Fruit fly (Drosophila melanogaster) whole organism, embryonic: ENCODE measurements around the gene Lztr1.

Experiments used
- Asciz ChIP-seq: fragments of 200-800 bp; sonication (Bioruptor generic); optimal IDR thresholded peaks from 2 replicates; lab custom pipeline; 2017; ENCODE audit warnings: missing biosample characterization, mild to moderate bottlenecking, missing genetic modification characterization, missing genetic modification reagents
- Awh ChIP-seq: fragments of 200-800 bp; sonication (Bioruptor generic); IDR thresholded peaks from 2 replicates; pipeline ENCODE4, ENCODE4 v1.3.6; 2022; ENCODE audit warnings: missing biosample characterization, missing genetic modification characterization
- CG10462 ChIP-seq: fragments of 200-800 bp; sonication (Bioruptor generic); optimal IDR thresholded peaks from 2 replicates; lab custom pipeline; 2016; ENCODE audit warnings: missing biosample characterization, missing genetic modification characterization
- CG11085 ChIP-seq: fragments of 200-800 bp; sonication (Bioruptor generic); IDR thresholded peaks from 2 replicates; pipeline ENCODE4 v1.3.6; 2022; ENCODE audit warnings: missing biosample characterization, missing genetic modification characterization
- CG13287 ChIP-seq: fragments of 200-800 bp; sonication (Bioruptor generic); IDR thresholded peaks from 2 replicates; pipeline ENCODE4 v1.3.6; 2022; ENCODE audit warnings: missing biosample characterization, missing genetic modification characterization; ENCODE audit not compliant: partially characterized antibody
- CG13296 ChIP-seq: fragments of 200-800 bp; sonication (Bioruptor generic); optimal IDR thresholded peaks from 3 replicates; lab custom pipeline; 2018; ENCODE audit warnings: missing biosample characterization, mild to moderate bottlenecking, missing genetic modification characterization
- CG13624 ChIP-seq: fragments of 200-800 bp; sonication (Bioruptor generic); optimal IDR thresholded peaks from 2 replicates; lab custom pipeline; 2016; ENCODE audit warnings: missing biosample characterization, missing genetic modification characterization
- CG1603 ChIP-seq: fragments of 200-800 bp; sonication (Bioruptor generic); optimal IDR thresholded peaks from 2 replicates; lab custom pipeline; 2019; ENCODE audit warnings: missing biosample characterization, mild to moderate bottlenecking, missing genetic modification characterization, moderate library complexity
- CG17829 ChIP-seq: fragments of 200-800 bp; optimal IDR thresholded peaks from 2 replicates; lab custom pipeline; 2019; ENCODE audit warnings: missing biosample characterization, mild to moderate bottlenecking, missing genetic modification characterization, moderate library complexity
- CG17912 ChIP-seq: fragments of 200-800 bp; sonication (Bioruptor generic); optimal IDR thresholded peaks from 2 replicates; lab custom pipeline; 2018; ENCODE audit warnings: missing biosample characterization, mild to moderate bottlenecking, missing genetic modification characterization
- CG2120 ChIP-seq: fragments of 200-800 bp; sonication (Bioruptor generic); optimal IDR thresholded peaks from 3 replicates; lab custom pipeline; 2016; ENCODE audit warnings: missing biosample characterization, missing genetic modification characterization
- CG2712 ChIP-seq: fragments of 200-800 bp; optimal IDR thresholded peaks from 3 replicates; lab custom pipeline; 2019; ENCODE audit warnings: missing biosample characterization, mild to moderate bottlenecking, missing genetic modification characterization, moderate library complexity
- CG31441 ChIP-seq: fragments of 200-800 bp; sonication (Bioruptor generic); IDR thresholded peaks from 2 replicates; pipeline ENCODE4 v1.3.6; 2022; ENCODE audit warnings: missing biosample characterization, missing genetic modification characterization
- CG32532 ChIP-seq: fragments of 200-800 bp; sonication (Bioruptor generic); IDR thresholded peaks from 2 replicates; pipeline ENCODE4 v1.3.6; 2022; ENCODE audit warnings: missing biosample characterization, missing genetic modification characterization
- CG4328 ChIP-seq: fragments of 200-800 bp; sonication (Bioruptor generic); optimal IDR thresholded peaks from 3 replicates; lab custom pipeline; 2017; ENCODE audit warnings: missing biosample characterization, missing genetic modification reagents, missing genetic modification characterization
- CG43689 ChIP-seq: fragments of 200-800 bp; sonication (Bioruptor generic); IDR thresholded peaks from 2 replicates; pipeline ENCODE4 v1.3.6; 2022; ENCODE audit warnings: missing biosample characterization, missing genetic modification characterization
- CG4424 ChIP-seq: fragments of 200-800 bp; sonication (Bioruptor generic); optimal IDR thresholded peaks from 3 replicates; lab custom pipeline; 2016; ENCODE audit warnings: missing biosample characterization, missing genetic modification characterization
- CG5245 ChIP-seq: fragments of 200-800 bp; sonication (Bioruptor generic); optimal IDR thresholded peaks from 3 replicates; lab custom pipeline; 2016; ENCODE audit warnings: missing biosample characterization, missing genetic modification characterization
- CG7786 ChIP-seq: fragments of 200-800 bp; sonication (Bioruptor generic); optimal IDR thresholded peaks from 2 replicates; lab custom pipeline; 2016; ENCODE audit warnings: missing biosample characterization, missing genetic modification characterization
- CG7839 ChIP-seq: fragments of 200-800 bp; sonication (Bioruptor generic); optimal IDR thresholded peaks from 3 replicates; lab custom pipeline; 2018; ENCODE audit warnings: missing biosample characterization, mild to moderate bottlenecking, missing genetic modification characterization, moderate library complexity
- CG7928 ChIP-seq: fragments of 200-800 bp; sonication (Bioruptor generic); optimal IDR thresholded peaks from 2 replicates; lab custom pipeline; 2017; ENCODE audit warnings: missing biosample characterization, mild to moderate bottlenecking, missing genetic modification characterization
- CG9797 ChIP-seq: fragments of 200-800 bp; sonication (Bioruptor generic); optimal IDR thresholded peaks from 3 replicates; lab custom pipeline; 2018; ENCODE audit warnings: missing biosample characterization, mild to moderate bottlenecking, missing genetic modification characterization
- CHES-1-like ChIP-seq: fragments of 200-800 bp; sonication (Bioruptor generic); optimal IDR thresholded peaks from 2 replicates; lab custom pipeline; 2016; ENCODE audit warnings: missing biosample characterization, missing genetic modification characterization
- Dad ChIP-seq: fragments of 200-800 bp; sonication (Bioruptor generic); optimal IDR thresholded peaks from 3 replicates; lab custom pipeline; 2016; ENCODE audit warnings: missing biosample characterization, missing genetic modification characterization
- Dip2 ChIP-seq: fragments of 200-800 bp; sonication (Bioruptor generic); IDR thresholded peaks from 2 replicates; pipeline ENCODE4 v1.3.6; 2022; ENCODE audit warnings: missing biosample characterization, missing genetic modification characterization
- Drgx ChIP-seq: fragments of 200-800 bp; sonication (Bioruptor generic); IDR thresholded peaks from 2 replicates; pipeline ENCODE4 v1.3.6; 2022; ENCODE audit warnings: missing biosample characterization, missing genetic modification characterization
- E2f2 ChIP-seq: fragments of 200-800 bp; sonication (Bioruptor generic); IDR thresholded peaks from 2 replicates; pipeline ENCODE4 v1.3.6; 2022; ENCODE audit warnings: missing biosample characterization, missing genetic modification characterization
- Fer3 ChIP-seq: fragments of 200-800 bp; sonication (Bioruptor generic); optimal IDR thresholded peaks from 2 replicates; lab custom pipeline; 2018; ENCODE audit warnings: missing biosample characterization, mild to moderate bottlenecking, missing genetic modification characterization, moderate library complexity
- Lhr ChIP-seq: fragments of 200-800 bp; sonication (Bioruptor generic); optimal IDR thresholded peaks from 3 replicates; lab custom pipeline; 2017; ENCODE audit warnings: mild to moderate bottlenecking, missing biosample characterization, missing genetic modification reagents, missing genetic modification characterization
- Mrtf ChIP-seq: fragments of 200-800 bp; sonication (Bioruptor generic); IDR thresholded peaks from 3 replicates; pipeline ENCODE4 v1.3.6; 2022; ENCODE audit warnings: missing biosample characterization, missing genetic modification characterization
- Ravus ChIP-seq: fragments of 200-800 bp; sonication (Bioruptor generic); IDR thresholded peaks from 2 replicates; pipeline ENCODE4 v1.3.6; 2022; ENCODE audit warnings: missing biosample characterization, missing genetic modification characterization
- Six4 ChIP-seq: fragments of 200-800 bp; sonication (Bioruptor generic); optimal IDR thresholded peaks from 2 replicates; lab custom pipeline; 2016; ENCODE audit warnings: missing biosample characterization, missing genetic modification characterization
- Vsx1 ChIP-seq: fragments of 200-800 bp; sonication (Bioruptor generic); optimal IDR thresholded peaks from 2 replicates; lab custom pipeline; 2017; ENCODE audit warnings: missing biosample characterization, mild to moderate bottlenecking, missing genetic modification characterization, missing genetic modification reagents
- aop ChIP-seq: fragments of 200-800 bp; sonication (Bioruptor generic); IDR thresholded peaks from 2 replicates; pipeline ENCODE4 v1.3.6; 2022; ENCODE audit warnings: missing biosample characterization, missing genetic modification characterization
- chn ChIP-seq: fragments of 200-800 bp; sonication (Bioruptor generic); optimal IDR thresholded peaks from 2 replicates; lab custom pipeline; 2016; ENCODE audit warnings: missing biosample characterization, missing genetic modification characterization
- ci ChIP-seq: fragments of 200-800 bp; sonication (Bioruptor generic); IDR thresholded peaks from 3 replicates; pipeline ENCODE4 v1.3.6; 2022; ENCODE audit warnings: missing biosample characterization, missing genetic modification characterization
- dm ChIP-seq: fragments of 200-800 bp; sonication (Bioruptor generic); optimal IDR thresholded peaks from 3 replicates; lab custom pipeline; 2016; ENCODE audit warnings: missing biosample characterization, missing genetic modification characterization
- esg ChIP-seq: fragments of 200-800 bp; sonication (Bioruptor generic); conservative IDR thresholded peaks from 2 replicates; pipeline ENCODE4 v1.3.6; 2022; ENCODE audit warnings: missing biosample characterization, missing genetic modification characterization
- inv ChIP-seq: fragments of 200-800 bp; sonication (Bioruptor generic); IDR thresholded peaks from 2 replicates; pipeline ENCODE4 v1.3.6; 2022; ENCODE audit warnings: missing biosample characterization, missing genetic modification characterization; ENCODE audit not compliant: partially characterized antibody
- kni ChIP-seq: fragments of 200-800 bp; sonication (Bioruptor generic); optimal IDR thresholded peaks from 3 replicates; lab custom pipeline; 2017; ENCODE audit warnings: mild to moderate bottlenecking, missing biosample characterization, missing genetic modification reagents, missing genetic modification characterization
- lola ChIP-seq, 3 experiments: fragments of >200 bp in 2 of 3; fragments of 200-800 bp in 1 of 3; sonication (Bioruptor generic) in 1 of 3; optimal IDR thresholded peaks; 2 replicates each; lab custom pipeline; 2017 to 2019; ENCODE audit warnings: missing biosample characterization in 3 of 3, missing genetic modification characterization in 3 of 3, mild to moderate bottlenecking in 1 of 3, moderate library complexity in 1 of 3
- mam ChIP-seq: fragments of 200-800 bp; sonication (Bioruptor generic); optimal IDR thresholded peaks from 3 replicates; lab custom pipeline; 2016; ENCODE audit warnings: missing biosample characterization, missing genetic modification characterization
- nerfin-2 ChIP-seq: fragments of 200-800 bp; sonication (Bioruptor generic); IDR thresholded peaks from 2 replicates; pipeline ENCODE4 v1.3.6; 2022; ENCODE audit warnings: missing biosample characterization, missing genetic modification characterization; ENCODE audit not compliant: partially characterized antibody
- onecut ChIP-seq: fragments of 200-800 bp; sonication (Bioruptor generic); IDR thresholded peaks from 2 replicates; pipeline ENCODE4 v1.3.6; 2022; ENCODE audit warnings: missing biosample characterization, missing genetic modification characterization
- pum ChIP-seq: fragments of 200-800 bp; sonication (Bioruptor generic); optimal IDR thresholded peaks from 2 replicates; lab custom pipeline; 2016; ENCODE audit warnings: missing biosample characterization, missing genetic modification characterization
- rib ChIP-seq: fragments of 200-800 bp; sonication (Bioruptor generic); IDR thresholded peaks from 2 replicates; pipeline ENCODE4 v1.3.6; 2022; ENCODE audit warnings: missing biosample characterization, missing genetic modification characterization
- schlank ChIP-seq: fragments of 200-800 bp; sonication (Bioruptor generic); optimal IDR thresholded peaks from 2 replicates; lab custom pipeline; 2018; ENCODE audit warnings: missing biosample characterization, mild to moderate bottlenecking, missing genetic modification characterization
- scrt ChIP-seq: fragments of 200-800 bp; sonication (Bioruptor generic); optimal IDR thresholded peaks from 2 replicates; lab custom pipeline; 2018; ENCODE audit warnings: missing biosample characterization, mild to moderate bottlenecking, missing genetic modification characterization, moderate library complexity
- tx ChIP-seq: fragments of 200-800 bp; sonication (Bioruptor generic); optimal IDR thresholded peaks from 2 replicates; lab custom pipeline; 2016; ENCODE audit warnings: missing biosample characterization, missing genetic modification characterization
- z ChIP-seq: fragments of 200-800 bp; sonication (Bioruptor generic); IDR thresholded peaks from 3 replicates; pipeline ENCODE4 v1.3.6; 2022; ENCODE audit warnings: missing biosample characterization, missing genetic modification characterization

Lztr1 gene

dm6 chrX:900725-901345 lies 26.5 kb downstream of the Lztr1 start (continued):
- TF ChIP-seq schlank (tag; lab: Kevin White, UChicago) (peak; percentile 47), CG2120 (peak; percentile 82), Asciz (peak; percentile 45), CG2712 (peak; percentile 83), CG11085 (GFP tag; lab: Robert Waterston, UW) (peak; percentile 61), CG7786 (GFP tag; lab: Kevin White, UChicago) (peak; percentile 78), onecut (GFP tag; lab: Robert Waterston, UW) (peak; percentile 73), lola (GFP tag; optimal IDR thresholded peaks at IDR 0.05; lab: Kevin White, UChicago) (peak in 1 of 3 experiments; percentile 53), E2f2 (GFP tag; lab: Robert Waterston, UW) (peak; percentile 56), kni (GFP tag; lab: Kevin White, UChicago) (no peak), Awh (GFP tag; lab: Robert Waterston, UW) (peak; percentile 57), CHES-1-like (GFP tag; lab: Kevin White, UChicago) (peak; percentile 64), Mrtf (GFP tag; lab: Robert Waterston, UW) (peak; percentile 88), CG13624 (GFP tag; lab: Kevin White, UChicago) (peak; percentile 68), CG7928 (GFP tag; lab: Kevin White, UChicago) (no peak), CG4328 (peak; percentile 37), CG1603 (tag; lab: Kevin White, UChicago) (peak; percentile 93), scrt (GFP tag; lab: Kevin White, UChicago) (peak; percentile 55), mam (GFP tag; lab: Kevin White, UChicago) (peak; percentile 85), tx (GFP tag; lab: Kevin White, UChicago) (peak; percentile 56), CG10462 (GFP tag; lab: Kevin White, UChicago) (peak; percentile 38), z (peak; percentile 96), CG7839 (tag; lab: Kevin White, UChicago) (peak; percentile 86), pum (GFP tag; lab: Kevin White, UChicago) (peak; percentile 84), Fer3 (peak; percentile 79), Lhr (no peak), ci (GFP tag; lab: Robert Waterston, UW) (peak; percentile 85), Dad (GFP tag; lab: Kevin White, UChicago) (peak; percentile 69), Drgx (GFP tag; lab: Robert Waterston, UW) (peak; percentile 96), CG5245 (peak; percentile 43), CG9797 (GFP tag; lab: Kevin White, UChicago) (no peak), CG43689 (peak; percentile 39; the same call in 1 of the 2 replicates), CG32532 (peak; percentile 81), Six4 (peak; percentile 60), CG13287 (GFP tag; lab: Robert Waterston, UW) (no peak; the same call in 1 of the 2 replicates), CG13296 (GFP tag; lab: Kevin White, UChicago) (peak; percentile 74), CG17829 (tag; lab: Kevin White, UChicago) (peak; percentile 78), esg (GFP tag; lab: Robert Waterston, UW) (peak; percentile 77), nerfin-2 (GFP tag; lab: Robert Waterston, UW) (no peak), CG4424 (GFP tag; lab: Kevin White, UChicago) (peak; percentile 73), CG17912 (GFP tag; lab: Kevin White, UChicago) (no peak), Dip2 (GFP tag; lab: Robert Waterston, UW) (no peak), aop (no peak), CG31441 (GFP tag; lab: Robert Waterston, UW) (peak; percentile 79), Vsx1 (GFP tag; lab: Kevin White, UChicago) (peak; percentile 26), chn (GFP tag; lab: Kevin White, UChicago) (peak; percentile 78), dm (peak; percentile 40), Ravus (no peak), rib (GFP tag; lab: Robert Waterston, UW) (peak; percentile 61; the same call in 1 of the 2 replicates), inv (GFP tag; lab: Robert Waterston, UW) (no peak)
